Worm (Caenorhabditis elegans): ENCODE measurements around the gene T22F3.12.
"Not testable (repeated sequence)": the region's sequence is repeated elsewhere in the genome, so short reads cannot be mapped to it uniquely, and the experiment has no call there.

The T22F3.12 gene

DNA sequence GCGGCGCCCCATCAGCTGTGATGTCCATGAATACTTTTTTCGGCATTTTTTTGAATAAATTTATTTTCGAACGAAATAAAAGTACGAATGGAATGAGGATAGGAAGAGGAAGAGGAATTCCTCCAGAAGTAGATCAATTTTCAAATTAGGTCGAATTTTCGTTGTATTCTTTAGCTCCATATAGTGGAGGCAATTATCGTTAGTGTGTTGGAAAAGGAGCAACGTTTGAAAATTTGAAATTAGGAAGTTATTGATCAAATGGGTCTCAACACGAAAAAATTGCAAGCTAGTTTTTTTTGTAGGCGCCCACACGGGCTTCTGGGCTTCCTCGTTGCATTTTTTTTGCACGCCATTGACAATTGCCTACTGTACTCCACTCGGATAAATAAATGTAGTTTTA lies at the start of gene T22F3.12:
T22F3.12 (minus strand) TSS at position 101 of the 400 bp plus-strand sequence.
- TF ChIP-seq cog-1 (tag; optimal IDR thresholded peaks at IDR 0.05) = no peak
- no peak for TF ChIP-seq ztf-29 (GFP tag; IDR thresholded peaks at IDR 0.05)
- no peak for TF ChIP-seq klf-2 (GFP tag; conservative IDR thresholded peaks at IDR 0.05)
- TF ChIP-seq T22C8.4 (GFP tag; IDR thresholded peaks at IDR 0.05) = no peak
- TF ChIP-seq ref-1 (GFP tag; conservative IDR thresholded peaks at IDR 0.05) = no peak

DNA sequence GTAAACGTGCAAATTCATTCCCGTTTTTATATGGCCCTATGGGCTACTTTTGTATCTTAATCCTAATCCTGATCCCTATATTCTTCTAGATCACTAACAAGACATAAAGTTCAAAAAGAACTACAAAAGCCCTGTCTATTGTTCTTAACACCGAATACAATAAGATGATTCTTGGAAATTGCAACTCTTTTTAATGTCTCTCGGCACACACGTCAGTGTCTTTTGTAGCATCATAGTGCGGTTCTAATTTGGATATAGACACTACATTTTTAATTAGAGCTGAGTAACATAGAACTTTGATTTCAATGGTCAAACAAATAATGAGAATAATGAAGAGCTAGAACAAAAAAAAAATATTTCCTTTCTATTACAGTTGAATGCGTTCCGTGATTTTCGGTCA lies 47.9 kb upstream of the T22F3.12 start:
- TF ChIP-seq cog-1 (tag; optimal IDR thresholded peaks at IDR 0.05) (no peak), ref-1 (GFP tag; conservative IDR thresholded peaks at IDR 0.05) (no peak), tab-1 (GFP tag; IDR thresholded peaks at IDR 0.05) (no peak), flt-1 (GFP tag; IDR thresholded peaks at IDR 0.05) (no peak), med-1 (GFP tag; optimal IDR thresholded peaks at IDR 0.05; ENCODE audit: insufficient read depth) (no peak), klf-2 (GFP tag; conservative IDR thresholded peaks at IDR 0.05) (no peak), ztf-23 (GFP tag; IDR thresholded peaks at IDR 0.05) (no peak), T22C8.4 (GFP tag; IDR thresholded peaks at IDR 0.05) (no peak), ztf-29 (GFP tag; IDR thresholded peaks at IDR 0.05) (no peak)

DNA sequence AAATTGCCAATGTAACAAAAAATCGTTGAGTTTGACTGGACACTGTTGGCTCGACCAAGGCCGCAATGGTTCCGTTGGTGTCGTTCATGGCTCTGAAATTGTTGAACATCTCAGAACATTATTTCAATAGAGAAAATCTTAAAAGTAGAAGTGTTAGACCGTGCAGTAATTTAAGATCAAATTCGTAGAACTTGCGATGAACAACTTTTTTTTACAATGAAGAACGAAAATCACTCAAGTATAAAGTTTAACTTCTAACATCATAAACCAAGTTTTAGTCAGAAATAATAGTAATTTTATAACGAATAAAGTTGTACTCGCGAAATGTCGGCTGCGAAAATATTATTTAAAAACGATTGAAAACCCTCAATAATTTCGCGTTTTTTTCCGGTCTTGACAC lies 45.1 kb upstream of the T22F3.12 start, which contains the start of gene srx-41:
srx-41 (minus strand) TSS at position 101 of the 400 bp plus-strand sequence.
- TF ChIP-seq ref-1 (GFP tag; conservative IDR thresholded peaks at IDR 0.05) = no peak
- TF ChIP-seq tab-1 (GFP tag; IDR thresholded peaks at IDR 0.05) = no peak
- no peak for TF ChIP-seq med-1 (GFP tag; optimal IDR thresholded peaks at IDR 0.05; ENCODE audit: insufficient read depth)
- no peak for TF ChIP-seq ztf-29 (GFP tag; IDR thresholded peaks at IDR 0.05)
- no peak for TF ChIP-seq ztf-23 (GFP tag; IDR thresholded peaks at IDR 0.05)
- TF ChIP-seq cog-1 (tag; optimal IDR thresholded peaks at IDR 0.05) = no peak

DNA sequence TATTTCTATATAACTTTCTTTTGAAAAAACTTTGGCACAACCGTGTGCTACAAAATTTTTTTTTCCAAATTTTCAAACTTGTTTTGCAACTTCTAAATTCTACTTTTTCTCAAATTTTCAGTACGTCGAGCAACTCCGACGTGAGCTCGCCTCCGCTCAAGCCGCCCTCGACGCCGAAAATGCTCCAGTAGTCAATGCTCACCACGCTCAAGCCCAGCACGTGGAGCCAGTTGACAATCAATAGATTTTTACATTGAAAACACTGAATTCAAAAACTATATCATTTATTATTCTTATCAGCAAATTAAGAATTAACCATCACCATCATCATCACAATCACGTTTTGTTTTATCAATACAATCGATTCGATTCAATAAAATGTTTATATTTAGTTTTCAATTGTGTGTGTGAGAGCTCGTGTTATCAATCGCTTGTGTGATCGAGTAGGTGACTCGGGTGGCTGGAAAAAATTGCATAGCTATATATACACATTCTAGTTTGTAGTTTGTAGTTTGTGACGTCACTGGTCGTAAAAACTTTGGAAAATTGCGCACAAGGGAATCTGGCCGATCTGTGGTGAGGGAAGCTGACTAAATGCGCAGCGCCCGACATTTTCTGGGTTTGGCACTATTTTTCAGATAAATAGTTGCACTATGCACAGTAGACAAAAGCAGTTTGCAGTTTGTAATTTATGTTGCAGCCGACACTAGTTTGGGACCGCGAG lies 42.5 kb upstream of the T22F3.12 start:
- TF ChIP-seq ref-1 (GFP tag; conservative IDR thresholded peaks at IDR 0.05) = no peak
- no peak for TF ChIP-seq klf-2 (GFP tag; conservative IDR thresholded peaks at IDR 0.05)

DNA sequence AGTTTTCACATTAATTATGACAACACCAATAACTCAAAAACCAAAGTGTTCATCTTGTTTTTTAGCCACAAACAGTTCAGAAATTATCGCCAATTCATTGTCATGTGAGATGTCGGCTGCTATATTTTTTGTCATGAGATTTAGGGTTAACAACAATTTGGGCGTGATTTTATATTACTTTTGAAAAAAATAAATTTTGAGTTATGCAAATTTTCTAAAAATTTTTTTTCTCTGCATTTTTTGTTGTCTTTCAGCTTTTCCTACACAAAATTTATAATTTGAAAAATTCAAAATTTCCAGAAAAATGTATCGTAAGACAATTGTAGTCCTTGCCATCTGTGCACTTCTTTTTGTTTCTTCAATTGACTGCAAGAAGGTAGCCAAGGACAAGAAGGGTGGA lies 41.0 kb upstream of the T22F3.12 start, which contains the start of gene F59B1.2:
F59B1.2 (plus strand) TSS at position 301 of the 400 bp plus-strand sequence.
- TF ChIP-seq med-1 (GFP tag; optimal IDR thresholded peaks at IDR 0.05; ENCODE audit: insufficient read depth) = no peak
- no peak for TF ChIP-seq cog-1 (tag; optimal IDR thresholded peaks at IDR 0.05)
- no peak for TF ChIP-seq ref-1 (GFP tag; conservative IDR thresholded peaks at IDR 0.05)
- TF ChIP-seq ztf-29 (GFP tag; IDR thresholded peaks at IDR 0.05) = no peak
- no peak for TF ChIP-seq ztf-23 (GFP tag; IDR thresholded peaks at IDR 0.05)
- TF ChIP-seq flt-1 (GFP tag; IDR thresholded peaks at IDR 0.05) = no peak
- TF ChIP-seq tab-1 (GFP tag; IDR thresholded peaks at IDR 0.05) = no peak
- no peak for TF ChIP-seq T22C8.4 (GFP tag; IDR thresholded peaks at IDR 0.05)
- TF ChIP-seq klf-2 (GFP tag; conservative IDR thresholded peaks at IDR 0.05) = no peak

DNA sequence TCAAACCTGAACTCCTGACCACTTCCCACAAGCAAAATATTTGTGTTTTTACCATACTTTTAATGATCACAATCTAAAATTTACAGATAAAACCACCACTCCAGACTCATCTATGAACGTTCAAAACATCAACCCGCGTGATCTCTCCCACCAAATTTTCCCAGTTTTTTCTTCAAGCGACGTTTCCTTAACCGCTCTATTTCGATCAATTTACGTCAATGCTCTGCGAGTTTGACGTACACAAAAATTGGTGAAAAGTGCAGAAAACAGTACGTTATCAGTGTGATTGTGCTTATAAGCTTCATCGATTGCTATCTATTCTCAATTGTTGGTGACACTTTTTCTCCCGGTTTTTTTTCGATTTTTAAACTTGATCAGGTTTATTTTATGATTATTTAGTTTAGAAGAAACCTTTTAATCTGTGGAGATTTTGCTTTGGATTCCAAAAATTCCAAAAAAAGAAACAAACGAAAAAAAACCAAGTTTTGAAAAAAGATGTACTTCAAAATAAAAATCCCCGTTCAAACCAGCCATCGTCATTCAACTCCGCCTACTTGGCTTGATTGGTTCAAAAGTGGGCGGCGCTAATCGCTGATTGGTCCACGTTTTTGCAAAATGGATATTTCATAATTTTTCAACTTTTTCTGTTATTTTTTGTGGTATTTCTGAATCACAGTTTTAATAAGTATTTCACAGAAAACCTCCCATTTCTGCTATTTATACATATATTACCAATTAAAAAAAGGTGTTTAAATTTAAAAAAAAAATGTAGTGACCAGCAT lies 40.4 kb upstream of the T22F3.12 start:
- TF ChIP-seq med-1 (GFP tag; optimal IDR thresholded peaks at IDR 0.05; ENCODE audit: insufficient read depth) (no peak), ztf-29 (GFP tag; IDR thresholded peaks at IDR 0.05) (no peak)

DNA sequence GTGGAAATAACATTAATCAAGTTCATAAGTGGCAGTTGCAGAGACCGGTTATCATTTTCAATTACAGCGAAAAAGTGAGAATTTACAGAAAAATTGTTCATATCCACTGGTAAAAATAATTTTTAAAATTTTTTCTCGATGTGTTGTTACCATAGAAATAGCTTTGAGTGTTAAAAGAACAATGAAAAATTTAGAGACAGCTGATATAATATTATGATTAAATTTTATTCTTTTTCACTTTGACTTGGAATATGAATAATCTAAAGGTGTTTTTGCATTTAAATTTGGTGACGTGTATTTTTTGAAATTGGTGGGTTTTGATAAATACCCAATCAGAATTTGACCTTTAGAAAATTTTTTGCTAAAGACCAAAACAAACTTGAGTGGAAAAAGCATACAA lies 39.6 kb upstream of the T22F3.12 start, which contains the start of gene F59B1.6:
F59B1.6 (minus strand) TSS at position 101 of the 400 bp plus-strand sequence.
- TF ChIP-seq T22C8.4 (GFP tag; IDR thresholded peaks at IDR 0.05) = no peak
- TF ChIP-seq med-1 (GFP tag; optimal IDR thresholded peaks at IDR 0.05; ENCODE audit: insufficient read depth) = no peak

DNA sequence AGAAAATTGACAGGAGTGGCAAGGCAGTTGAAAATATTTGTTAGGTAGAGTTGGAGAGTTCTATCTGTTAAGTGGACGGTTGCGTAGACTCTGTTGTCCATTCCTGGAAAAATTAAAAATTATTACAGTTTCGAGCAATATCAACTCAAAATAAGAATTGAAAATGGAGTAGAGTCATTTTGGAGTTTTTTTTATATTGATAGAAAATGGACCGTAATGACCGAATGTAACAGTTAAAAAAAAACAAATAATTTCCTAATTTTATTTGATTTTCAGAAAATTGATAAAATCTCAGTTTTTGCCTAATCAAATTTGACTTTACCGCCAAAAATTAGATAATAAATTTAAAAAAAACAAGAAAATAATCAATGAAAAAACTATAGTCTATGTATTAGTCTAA lies 34.9 kb upstream of the T22F3.12 start, which contains the start of gene F59B1.4:
F59B1.4 (minus strand) TSS at position 101 of the 400 bp plus-strand sequence.
- TF ChIP-seq cog-1 (tag; optimal IDR thresholded peaks at IDR 0.05) = no peak
- no peak for TF ChIP-seq ref-1 (GFP tag; conservative IDR thresholded peaks at IDR 0.05)
- no peak for TF ChIP-seq tab-1 (GFP tag; IDR thresholded peaks at IDR 0.05)
- TF ChIP-seq ztf-29 (GFP tag; IDR thresholded peaks at IDR 0.05) = no peak
- no peak for TF ChIP-seq T22C8.4 (GFP tag; IDR thresholded peaks at IDR 0.05)
- no peak for TF ChIP-seq flt-1 (GFP tag; IDR thresholded peaks at IDR 0.05)
- TF ChIP-seq klf-2 (GFP tag; conservative IDR thresholded peaks at IDR 0.05) = no peak
- no peak for TF ChIP-seq ztf-23 (GFP tag; IDR thresholded peaks at IDR 0.05)
- TF ChIP-seq med-1 (GFP tag; optimal IDR thresholded peaks at IDR 0.05; ENCODE audit: insufficient read depth) = no peak

DNA sequence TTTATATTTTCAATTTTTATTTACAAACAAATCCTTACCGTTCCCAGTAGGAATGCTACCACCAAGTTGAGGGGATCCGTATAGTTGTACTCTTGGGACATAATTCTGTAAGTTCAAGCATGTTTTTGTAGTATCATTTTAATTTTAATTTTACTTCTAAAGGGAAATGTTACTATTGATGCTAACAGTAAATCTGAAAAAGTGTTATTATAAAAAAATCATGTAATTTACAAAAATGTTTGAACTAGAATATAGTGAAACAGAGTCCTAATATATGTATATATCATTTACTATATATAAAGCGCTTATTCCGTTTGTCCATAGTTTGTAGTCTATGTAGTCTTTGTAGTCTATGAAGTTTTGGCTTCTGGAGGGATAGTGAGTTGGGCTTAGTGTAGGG lies 28.6 kb upstream of the T22F3.12 start, which contains the start of gene srx-93:
srx-93 (minus strand) TSS at position 101 of the 400 bp plus-strand sequence.
- TF ChIP-seq ref-1 (GFP tag; conservative IDR thresholded peaks at IDR 0.05); klf-2 (GFP tag; conservative IDR thresholded peaks at IDR 0.05); ztf-23 (GFP tag; IDR thresholded peaks at IDR 0.05): not testable (repeated sequence)

DNA sequence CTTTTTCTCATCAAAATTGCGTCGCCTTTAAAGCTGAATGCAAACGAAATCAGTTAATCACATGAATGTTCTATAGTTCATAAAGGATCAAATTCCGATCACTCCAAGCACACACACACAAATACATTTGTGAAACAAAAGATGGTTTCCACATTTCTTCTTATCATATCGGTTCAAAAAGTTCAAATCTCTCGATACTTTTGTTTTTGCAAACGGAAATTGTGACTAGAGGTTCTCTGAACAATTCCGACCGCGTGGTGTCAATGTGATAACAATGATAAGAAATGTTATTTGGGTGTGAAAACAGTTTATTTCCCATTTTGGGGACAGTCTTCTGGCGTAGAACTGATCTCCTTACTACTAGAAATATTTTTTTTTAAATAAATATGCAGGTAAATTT lies 24.8 kb upstream of the T22F3.12 start:
- TF ChIP-seq flt-1 (GFP tag; IDR thresholded peaks at IDR 0.05) (no peak), T22C8.4 (GFP tag; IDR thresholded peaks at IDR 0.05) (no peak), klf-2 (GFP tag; conservative IDR thresholded peaks at IDR 0.05) (no peak), ztf-29 (GFP tag; IDR thresholded peaks at IDR 0.05) (no peak), ref-1 (GFP tag; conservative IDR thresholded peaks at IDR 0.05) (no peak), med-1 (GFP tag; optimal IDR thresholded peaks at IDR 0.05; ENCODE audit: insufficient read depth) (no peak), tab-1 (GFP tag; IDR thresholded peaks at IDR 0.05) (no peak), cog-1 (tag; optimal IDR thresholded peaks at IDR 0.05) (no peak), ztf-23 (GFP tag; IDR thresholded peaks at IDR 0.05) (no peak)

All from whole organism, midembryonic.